Worm (Caenorhabditis elegans) whole organism, L4 larva: Measurements from ENCODE around the gene metl-1.

ENCODE experiments used
- D1046.2 ChIP-seq: fragments of 200-800 bp; sonication (Bioruptor generic); IDR thresholded peaks from 2 replicates; pipeline ENCODE4 v1.3.6; 2022; ENCODE audit warnings: missing genetic modification characterization, missing compliant biosample characterization
- F10B5.3 ChIP-seq: sonication (generic microtip); optimal IDR thresholded peaks from 2 replicates; lab custom pipeline; 2016; ENCODE audit warnings: mild to moderate bottlenecking, missing genetic modification characterization, missing compliant biosample characterization
- F26F4.8 ChIP-seq: fragments of 200-800 bp; sonication (Bioruptor generic); conservative IDR thresholded peaks from 2 replicates; pipeline ENCODE4 v1.3.6; 2022; ENCODE audit warnings: missing genetic modification characterization, missing compliant biosample characterization
- F37D6.2 ChIP-seq: sonication (generic microtip); optimal IDR thresholded peaks from 2 replicates; lab custom pipeline; 2016; ENCODE audit warnings: mild to moderate bottlenecking, missing genetic modification characterization, missing compliant biosample characterization
- R02D3.7 ChIP-seq: fragments of 150-350 bp; sonication (generic microtip); optimal IDR thresholded peaks from 3 replicates; lab custom pipeline; 2014; ENCODE audit warnings: missing biosample characterization, missing genetic modification characterization
- Y105C5A.15 ChIP-seq: fragments of 200-800 bp; sonication (Bioruptor generic); IDR thresholded peaks from 2 replicates; pipeline ENCODE4 v1.3.6; 2022; ENCODE audit warnings: missing genetic modification characterization, missing compliant biosample characterization
- Y48G9A.11 ChIP-seq: fragments of 200-800 bp; sonication (Bioruptor generic); IDR thresholded peaks from 2 replicates; pipeline ENCODE4 v1.3.6; 2022; ENCODE audit warnings: missing genetic modification reagents, missing genetic modification characterization, missing compliant biosample characterization
- Y5F2A.4 ChIP-seq: fragments of 200-800 bp; sonication (Bioruptor generic); optimal IDR thresholded peaks from 2 replicates; lab custom pipeline; 2018; ENCODE audit warnings: mild to moderate bottlenecking, missing genetic modification characterization, missing compliant biosample characterization
- Y75B8A.6 ChIP-seq: fragments of 200-800 bp; sonication (Bioruptor generic); IDR thresholded peaks from 2 replicates; pipeline ENCODE4 v1.3.6; 2022; ENCODE audit warnings: missing genetic modification reagents, missing genetic modification characterization, missing compliant biosample characterization
- ZK337.2 ChIP-seq: fragments of 200-800 bp; sonication (Bioruptor generic); IDR thresholded peaks from 2 replicates; pipeline ENCODE4 v1.3.6; 2022; ENCODE audit warnings: missing genetic modification reagents, missing genetic modification characterization, missing compliant biosample characterization
- aha-1 ChIP-seq: fragments of 150-350 bp; peaks from one replicate; lab custom pipeline; 2014; ENCODE audit warnings: missing biosample characterization, missing genetic modification characterization
- aly-2 ChIP-seq: sonication (generic microtip); optimal IDR thresholded peaks from 2 replicates; lab custom pipeline; 2018; ENCODE audit warnings: missing biosample characterization, missing genetic modification characterization
- arid-1 ChIP-seq: fragments of 200-800 bp; sonication (Bioruptor generic); conservative IDR thresholded peaks from 2 replicates; pipeline ENCODE4 v1.3.6; 2022; ENCODE audit warnings: missing genetic modification reagents, missing genetic modification characterization, missing compliant biosample characterization
- ceh-20 ChIP-seq: fragments of 200-800 bp; sonication (Bioruptor generic); IDR thresholded peaks from 2 replicates; pipeline ENCODE4 v1.3.6; 2022; ENCODE audit warnings: missing genetic modification reagents, missing genetic modification characterization, missing compliant biosample characterization
- ceh-32 ChIP-seq: sonication (generic microtip); optimal IDR thresholded peaks from 2 replicates; lab custom pipeline; 2016; ENCODE audit warnings: mild to moderate bottlenecking, missing genetic modification characterization, missing compliant biosample characterization; ENCODE audit not compliant: poor library complexity
- cey-2 ChIP-seq: sonication (generic microtip); optimal IDR thresholded peaks from 3 replicates; lab custom pipeline; 2017; ENCODE audit warnings: missing genetic modification characterization, mild to moderate bottlenecking, missing compliant biosample characterization, antibody characterized with exemption, borderline replicate concordance; ENCODE audit not compliant: insufficient read depth
- daf-12 ChIP-seq: fragments of 150-350 bp; optimal IDR thresholded peaks from 2 replicates; lab custom pipeline; 2014; ENCODE audit warnings: missing biosample characterization, missing genetic modification reagents, missing genetic modification characterization
- daf-16 ChIP-seq, 3 experiments: sonication (generic microtip); optimal IDR thresholded peaks; 2 replicates each; lab custom pipeline; 2016 to 2017; ENCODE audit warnings: missing genetic modification characterization in 3 of 3, missing genetic modification reagents in 3 of 3, mild to moderate bottlenecking in 2 of 3, missing compliant biosample characterization in 2 of 3, missing biosample characterization in 1 of 3, moderate library complexity in 1 of 3
- daf-19 ChIP-seq: fragments of 200-800 bp; sonication (Bioruptor generic); conservative IDR thresholded peaks from 2 replicates; pipeline ENCODE4 v1.3.6; 2022; ENCODE audit warnings: missing genetic modification characterization, missing compliant biosample characterization
- daf-8 ChIP-seq: fragments of 200-800 bp; sonication (Bioruptor generic); IDR thresholded peaks from 2 replicates; pipeline ENCODE4 v1.3.6; 2022; ENCODE audit warnings: missing genetic modification characterization, missing compliant biosample characterization
- dmd-6 ChIP-seq: fragments of 200-800 bp; sonication (Bioruptor generic); IDR thresholded peaks from 2 replicates; pipeline ENCODE4 v1.3.6; 2022; ENCODE audit warnings: missing genetic modification reagents, missing genetic modification characterization, missing compliant biosample characterization
- duxl-1 ChIP-seq: sonication (generic microtip); optimal IDR thresholded peaks from 2 replicates; lab custom pipeline; 2016; ENCODE audit warnings: mild to moderate bottlenecking, missing genetic modification characterization, moderate library complexity, missing compliant biosample characterization; ENCODE audit not compliant: poor library complexity
- egl-27 ChIP-seq: sonication (generic microtip); optimal IDR thresholded peaks from 3 replicates; lab custom pipeline; 2017; ENCODE audit warnings: missing biosample characterization, missing genetic modification reagents, missing genetic modification characterization
- fkh-10 ChIP-seq: fragments of 150-350 bp; optimal IDR thresholded peaks from 2 replicates; lab custom pipeline; 2014; ENCODE audit warnings: missing biosample characterization, missing genetic modification reagents, missing genetic modification characterization
- hif-1 ChIP-seq, 2 experiments: sonication (generic microtip); optimal IDR thresholded peaks; 2 replicates each; lab custom pipeline; 2016 to 2017; ENCODE audit warnings: missing compliant biosample characterization in 2 of 2, missing genetic modification characterization in 2 of 2, missing genetic modification reagents in 2 of 2, missing genotype in 2 of 2, mild to moderate bottlenecking in 1 of 2
- hmg-1.1 ChIP-seq: fragments of 200-800 bp; sonication (Bioruptor generic); IDR thresholded peaks from 2 replicates; pipeline ENCODE4 v1.3.6; 2022; ENCODE audit warnings: missing genetic modification reagents, missing genetic modification characterization, missing compliant biosample characterization
- lin-13 ChIP-seq: fragments of 150-350 bp; optimal IDR thresholded peaks from 2 replicates; lab custom pipeline; 2014; ENCODE audit warnings: missing biosample characterization, missing genetic modification reagents, missing genetic modification characterization
- lin-15B ChIP-seq: fragments of 150-350 bp; sonication (generic microtip); optimal IDR thresholded peaks from 3 replicates; lab custom pipeline; 2014; ENCODE audit warnings: missing biosample characterization, missing genetic modification characterization
- lin-38 ChIP-seq: fragments of 200-800 bp; sonication (Bioruptor generic); IDR thresholded peaks from 2 replicates; pipeline ENCODE4 v1.3.6; 2022; ENCODE audit warnings: missing genetic modification reagents, missing genetic modification characterization, missing compliant biosample characterization
- lir-3 ChIP-seq: sonication (generic microtip); optimal IDR thresholded peaks from 2 replicates; lab custom pipeline; 2016; ENCODE audit warnings: mild to moderate bottlenecking, missing genetic modification characterization, missing compliant biosample characterization
- madf-9 ChIP-seq: fragments of 200-800 bp; sonication (Bioruptor generic); conservative IDR thresholded peaks from 2 replicates; pipeline ENCODE4 v1.3.6; 2022; ENCODE audit warnings: missing genetic modification reagents, missing genetic modification characterization, missing compliant biosample characterization
- mdt-29 ChIP-seq: fragments of 200-800 bp; sonication (Bioruptor generic); IDR thresholded peaks from 2 replicates; pipeline ENCODE4 v1.3.6; 2022; ENCODE audit warnings: missing genetic modification reagents, missing genetic modification characterization, missing compliant biosample characterization
- mxl-3 ChIP-seq: fragments of 200-800 bp; sonication (Bioruptor generic); optimal IDR thresholded peaks from 2 replicates; lab custom pipeline; 2018; ENCODE audit warnings: mild to moderate bottlenecking, missing genetic modification characterization, missing compliant biosample characterization
- nhr-10 ChIP-seq: fragments of 150-350 bp; optimal IDR thresholded peaks from 2 replicates; lab custom pipeline; 2014; ENCODE audit warnings: missing biosample characterization, missing genetic modification characterization
- nhr-25 ChIP-seq: sonication (generic microtip); optimal IDR thresholded peaks from 2 replicates; lab custom pipeline; 2017; ENCODE audit warnings: missing genetic modification characterization, mild to moderate bottlenecking, missing compliant biosample characterization, antibody characterized with exemption, moderate library complexity, borderline replicate concordance; ENCODE audit not compliant: insufficient read depth
- nhr-28 ChIP-seq: fragments of 150-350 bp; optimal IDR thresholded peaks from 2 replicates; lab custom pipeline; 2014; ENCODE audit warnings: missing biosample characterization, missing genetic modification characterization
- nhr-41 ChIP-seq: fragments of 200-800 bp; sonication (Bioruptor generic); IDR thresholded peaks from 2 replicates; pipeline ENCODE4 v1.3.6; 2022; ENCODE audit warnings: missing genetic modification reagents, missing genetic modification characterization, missing compliant biosample characterization
- nhr-42 ChIP-seq: fragments of 200-800 bp; sonication (Bioruptor generic); IDR thresholded peaks from 2 replicates; pipeline ENCODE4 v1.3.6; 2022; ENCODE audit warnings: missing genetic modification characterization, missing compliant biosample characterization
- sdz-12 ChIP-seq: fragments of 200-800 bp; sonication (Bioruptor generic); optimal IDR thresholded peaks from 2 replicates; lab custom pipeline; 2018; ENCODE audit warnings: mild to moderate bottlenecking, missing genetic modification characterization, missing compliant biosample characterization
- set-16 ChIP-seq: fragments of 200-800 bp; sonication (Bioruptor generic); IDR thresholded peaks from 2 replicates; pipeline ENCODE4 v1.3.6; 2022; ENCODE audit warnings: missing genetic modification reagents, missing genetic modification characterization, missing compliant biosample characterization
- skn-1 ChIP-seq: fragments of 150-350 bp; optimal IDR thresholded peaks from 2 replicates; lab custom pipeline; 2014; ENCODE audit warnings: missing biosample characterization, missing genetic modification characterization
- snpc-1.2 ChIP-seq: fragments of 200-800 bp; sonication (Bioruptor generic); IDR thresholded peaks from 2 replicates; pipeline ENCODE4 v1.3.6; 2022; ENCODE audit warnings: missing genetic modification reagents, missing genetic modification characterization, missing compliant biosample characterization
- unc-62 ChIP-seq, 3 experiments: fragments of 150-350 bp in 1 of 3; sonication (generic microtip); optimal IDR thresholded peaks in 2 of 3; peaks in 1 of 3; 1 replicate in 1 of 3; 2 replicates in 2 of 3; lab custom pipeline; 2014 to 2017; ENCODE audit warnings: missing biosample characterization in 3 of 3, missing genetic modification characterization in 3 of 3, missing genetic modification reagents in 3 of 3, missing genotype in 1 of 3
- zfp-3 ChIP-seq: fragments of 200-800 bp; sonication (Bioruptor generic); conservative IDR thresholded peaks from 2 replicates; pipeline ENCODE4 v1.3.6; 2022; ENCODE audit warnings: missing genetic modification reagents, missing genetic modification characterization, missing compliant biosample characterization

Gene metl-1

DNA sequence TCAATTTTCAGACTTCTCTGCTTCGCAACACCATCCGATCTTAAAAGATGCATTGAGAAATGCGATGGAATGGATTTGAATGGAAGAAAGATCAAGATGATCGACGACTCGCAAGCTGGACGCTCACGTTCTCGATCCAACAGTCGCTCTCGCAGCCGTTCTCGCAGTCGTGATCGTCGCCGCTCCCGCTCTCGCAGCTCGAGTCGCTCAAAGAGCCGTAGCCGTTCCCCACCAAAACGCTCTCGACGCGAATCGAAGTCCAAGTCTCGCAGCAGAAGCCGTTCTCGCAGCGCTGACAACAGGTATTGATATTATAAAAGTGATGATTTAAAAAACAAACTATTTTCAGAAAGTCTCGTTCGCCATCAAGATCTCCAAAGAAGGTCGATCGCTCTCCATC is 18.2 kb downstream of the metl-1 start:
- TF ChIP-seq ceh-32 (tag; lab: Kevin White, UChicago) (no peak), cey-2 (tag; lab: Kevin White, UChicago) (no peak), set-16 (GFP tag; lab: Robert Waterston, UW) (peak; percentile 89), aha-1 (tag; lab: Kevin White, UChicago) (peak; percentile 13)

DNA sequence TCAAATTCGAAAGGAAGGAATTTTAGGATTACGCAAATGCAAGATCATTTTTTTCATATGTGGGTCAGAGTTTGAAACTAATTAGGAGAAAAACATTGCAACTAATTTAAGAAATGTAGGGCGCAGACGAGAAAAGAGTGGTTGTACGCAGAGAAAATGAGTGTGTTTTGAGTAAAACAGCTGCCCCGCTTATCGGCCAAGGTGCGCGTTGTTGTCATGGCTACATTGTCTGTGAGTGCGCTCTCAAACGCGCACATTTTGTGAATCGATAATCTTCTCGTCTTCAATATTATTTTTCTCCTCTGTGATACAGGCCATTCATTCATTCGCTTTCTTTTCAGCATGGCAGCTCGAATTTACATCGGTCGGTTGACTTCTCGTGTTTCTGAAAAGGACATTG is 19.7 kb downstream of the metl-1 start:
- no peak for TF ChIP-seq Y75B8A.6 (GFP tag; lab: Robert Waterston, UW)
- 0 out of 2 replicates have a peak, but pooled peaks have one; percentile 10 for TF ChIP-seq hmg-1.1 (GFP tag; lab: Robert Waterston, UW)
- TF ChIP-seq skn-1 (tag; lab: Kevin White, UChicago): no peak
- no peak for TF ChIP-seq egl-27 (tag; lab: Kevin White, UChicago)
- TF ChIP-seq dmd-6 (GFP tag; lab: Robert Waterston, UW): peak; percentile 13; the same call in 1 of the 2 replicates
- TF ChIP-seq madf-9: no peak
- TF ChIP-seq, all 104 proteins: peak for 2

DNA sequence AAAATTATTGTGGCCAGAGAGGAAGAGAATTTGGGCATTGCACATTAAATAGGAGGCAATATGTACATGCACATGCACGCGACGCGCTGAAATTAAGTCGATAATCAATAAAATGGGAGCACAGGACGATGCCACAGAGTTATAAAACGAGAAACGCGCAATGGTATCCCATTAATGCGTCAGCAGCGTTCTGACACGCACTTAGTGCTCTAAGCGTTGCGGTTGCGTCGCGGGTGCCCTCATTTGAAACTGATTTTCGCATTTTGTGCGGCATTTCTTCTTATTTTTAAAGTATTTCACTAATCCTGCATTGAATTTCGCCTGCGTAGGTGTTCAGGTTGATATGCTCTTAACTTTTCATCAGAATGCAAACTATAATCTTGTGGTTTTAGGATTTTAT is 20.4 kb downstream of the metl-1 start, which contains the start of gene rsp-1:
rsp-1 (plus strand) TSS at position 338 of the 400 bp plus-strand sequence.
- TF ChIP-seq ZK337.2 (GFP tag; lab: Robert Waterston, UW) (no peak), aha-1 (tag; lab: Kevin White, UChicago) (peak; percentile 96), lin-38 (GFP tag; lab: Robert Waterston, UW) (peak; percentile 89), snpc-1.2 (GFP tag; lab: Robert Waterston, UW) (peak; percentile 53; the same call in 1 of the 2 replicates), sdz-12 (no peak), lin-13 (peak; percentile 93), nhr-42 (GFP tag; lab: Robert Waterston, UW) (peak; percentile 89), Y5F2A.4 (no peak), arid-1 (GFP tag; lab: Robert Waterston, UW) (peak; percentile 88), fkh-10 (GFP tag; lab: Kevin White, UChicago) (peak; percentile 60), zfp-3 (GFP tag; lab: Robert Waterston, UW) (peak; percentile 79; the same call in 1 of the 2 replicates), nhr-10 (tag; lab: Kevin White, UChicago) (no peak), lir-3 (tag; lab: Kevin White, UChicago) (no peak), hif-1 (tag; optimal IDR thresholded peaks at IDR 0.05; lab: Kevin White, UChicago) (peak; percentile 3 to 79), nhr-41 (GFP tag; lab: Robert Waterston, UW) (no peak), Y48G9A.11 (GFP tag; lab: Robert Waterston, UW) (no peak), F26F4.8 (no peak), mdt-29 (GFP tag; lab: Robert Waterston, UW) (0 out of 2 replicates have a peak, but pooled peaks have one; percentile 11), daf-12 (no peak), daf-8 (GFP tag; lab: Robert Waterston, UW) (no peak), ceh-20 (GFP tag; lab: Robert Waterston, UW) (peak; percentile 76), ceh-32 (tag; lab: Kevin White, UChicago) (no peak), duxl-1 (peak; percentile 85), nhr-28 (tag; lab: Kevin White, UChicago) (peak; percentile 79), F37D6.2 (tag; lab: Kevin White, UChicago) (peak; percentile 78), D1046.2 (GFP tag; lab: Robert Waterston, UW) (no peak), nhr-25 (tag; lab: Kevin White, UChicago) (peak; percentile 75), unc-62 (GFP tag; optimal IDR thresholded peaks at IDR 0.05 in 1 of 2; lab: Kevin White, UChicago) (peak in 1 of 2 experiments; percentile 99), unc-62 (tag; optimal IDR thresholded peaks at IDR 0.05; lab: Kevin White, UChicago) (no peak), daf-19 (GFP tag; lab: Robert Waterston, UW) (peak; percentile 81), Y75B8A.6 (GFP tag; lab: Robert Waterston, UW) (no peak), set-16 (GFP tag; lab: Robert Waterston, UW) (0 out of 2 replicates have a peak, but pooled peaks have one; percentile 7), mxl-3 (GFP tag; lab: Kevin White, UChicago) (peak; percentile 78), Y105C5A.15 (no peak), daf-16 (GFP tag; optimal IDR thresholded peaks at IDR 0.05; lab: Kevin White, UChicago) (peak; percentile 15 to 28), daf-16 (tag; optimal IDR thresholded peaks at IDR 0.05; lab: Kevin White, UChicago) (peak; percentile 65), R02D3.7 (tag; lab: Kevin White, UChicago) (no peak), lin-15B (tag; lab: Kevin White, UChicago) (no peak), egl-27 (tag; lab: Kevin White, UChicago) (no peak), madf-9 (peak; percentile 75; the same call in 1 of the 2 replicates), F10B5.3 (tag; lab: Kevin White, UChicago) (peak; percentile 41), aly-2 (no peak)
